Worm (Caenorhabditis elegans) whole organism, early embryonic: ENCODE measurements around the gene frl-1.

Experiments
- B0310.2 ChIP-seq: sonication (generic microtip); optimal IDR thresholded peaks from 2 replicates; lab custom pipeline; 2016; ENCODE audit warnings: mild to moderate bottlenecking, missing genetic modification characterization, missing compliant biosample characterization
- F13C5.2 ChIP-seq: sonication (generic microtip); optimal IDR thresholded peaks from 2 replicates; lab custom pipeline; 2017; ENCODE audit warnings: mild to moderate bottlenecking, missing genetic modification characterization, inconsistent platforms, missing compliant biosample characterization
- aly-1 ChIP-seq: sonication (generic microtip); optimal IDR thresholded peaks from 2 replicates; lab custom pipeline; 2016; ENCODE audit warnings: missing genetic modification characterization, missing compliant biosample characterization
- ama-1 ChIP-seq: fragments of 150-350 bp; optimal IDR thresholded peaks from 2 replicates; lab custom pipeline; 2014
- ceh-13 ChIP-seq: fragments of 200-800 bp; sonication (Bioruptor generic); optimal IDR thresholded peaks from 2 replicates; lab custom pipeline; 2018; ENCODE audit warnings: mild to moderate bottlenecking, missing genetic modification characterization, missing compliant biosample characterization
- ceh-36 ChIP-seq: sonication (generic microtip); optimal IDR thresholded peaks from 2 replicates; lab custom pipeline; 2016; ENCODE audit warnings: missing genetic modification characterization, inconsistent platforms, missing compliant biosample characterization
- ets-7 ChIP-seq: sonication (generic microtip); optimal IDR thresholded peaks from 2 replicates; lab custom pipeline; 2016; ENCODE audit warnings: missing genotype, missing genetic modification characterization, missing compliant biosample characterization
- flt-1 ChIP-seq: fragments of 200-800 bp; sonication (Bioruptor generic); IDR thresholded peaks from 2 replicates; pipeline ENCODE4 v1.3.6; 2022; ENCODE audit warnings: missing genetic modification characterization, missing compliant biosample characterization
- hmbx-1 ChIP-seq: sonication (generic microtip); optimal IDR thresholded peaks from 2 replicates; lab custom pipeline; 2016; ENCODE audit warnings: mild to moderate bottlenecking, missing genetic modification characterization, missing compliant biosample characterization
- hmg-4 ChIP-seq: fragments of 200-800 bp; sonication (Bioruptor generic); optimal IDR thresholded peaks from 2 replicates; lab custom pipeline; 2018; ENCODE audit warnings: mild to moderate bottlenecking, missing genetic modification characterization, missing compliant biosample characterization
- hnd-1 ChIP-seq: sonication (generic microtip); optimal IDR thresholded peaks from 2 replicates; lab custom pipeline; 2016; ENCODE audit warnings: missing genetic modification characterization, missing compliant biosample characterization
- pes-1 ChIP-seq: fragments of 200-800 bp; sonication (Bioruptor generic); IDR thresholded peaks from 2 replicates; pipeline ENCODE4 v1.3.6; 2022; ENCODE audit warnings: missing genetic modification reagents, missing genetic modification characterization, missing compliant biosample characterization
- scrt-1 ChIP-seq: fragments of 200-800 bp; sonication (Bioruptor generic); IDR thresholded peaks from 2 replicates; pipeline ENCODE4 v1.3.6; 2022; ENCODE audit warnings: missing genetic modification characterization, missing compliant biosample characterization
- sea-1 ChIP-seq: fragments of 200-800 bp; sonication (Bioruptor generic); conservative IDR thresholded peaks from 2 replicates; pipeline ENCODE4 v1.3.6; 2022; ENCODE audit warnings: missing genetic modification characterization, missing compliant biosample characterization
- tbx-11 ChIP-seq: fragments of 200-800 bp; sonication (Bioruptor generic); IDR thresholded peaks from 2 replicates; pipeline ENCODE4 v1.3.6; 2022; ENCODE audit warnings: missing genetic modification characterization, missing compliant biosample characterization
- tbx-37 ChIP-seq: fragments of 200-800 bp; sonication (Bioruptor generic); conservative IDR thresholded peaks from 2 replicates; pipeline ENCODE4 v1.3.6; 2022; ENCODE audit warnings: missing genetic modification reagents, missing genetic modification characterization, missing compliant biosample characterization
- tra-4 ChIP-seq: sonication (generic microtip); optimal IDR thresholded peaks from 2 replicates; lab custom pipeline; 2017; ENCODE audit warnings: missing genetic modification characterization, missing compliant biosample characterization

Gene frl-1

DNA sequence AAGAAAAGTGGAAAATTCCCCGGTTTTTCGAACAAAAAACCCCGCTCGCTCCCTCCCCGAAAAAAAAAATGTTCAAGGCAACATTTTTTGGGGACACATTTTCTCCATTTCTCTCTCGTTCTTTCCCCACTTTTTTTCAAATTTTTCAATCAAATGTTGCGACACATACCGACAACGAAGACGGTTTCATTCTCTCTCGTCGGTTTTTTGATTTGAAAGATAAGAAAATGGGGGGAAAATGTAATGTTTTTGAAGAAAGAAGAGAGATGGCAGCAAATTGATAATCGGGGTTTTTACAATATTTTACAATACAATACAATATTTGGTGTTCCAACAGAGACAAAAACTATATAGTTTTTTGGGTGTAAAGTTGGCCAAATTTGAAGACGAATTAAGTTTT is 45.5 kb downstream of the frl-1 start:
- TF ChIP-seq pes-1 (GFP tag; lab: Robert Waterston, UW) (no peak), scrt-1 (GFP tag; lab: Robert Waterston, UW) (no peak), tra-4 (no peak), hnd-1 (tag; lab: Kevin White, UChicago) (no peak), aly-1 (no peak), F13C5.2 (no peak), ceh-13 (GFP tag; lab: Kevin White, UChicago) (no peak), tbx-11 (GFP tag; lab: Robert Waterston, UW) (no peak), ceh-36 (tag; lab: Kevin White, UChicago) (no peak), sea-1 (GFP tag; lab: Robert Waterston, UW) (no peak), flt-1 (GFP tag; lab: Robert Waterston, UW) (no peak), hmg-4 (no peak), tbx-37 (GFP tag; lab: Robert Waterston, UW) (no peak), ama-1 (lab: Kevin White, UChicago) (no peak), B0310.2 (tag; lab: Kevin White, UChicago) (no peak), ets-7 (tag; lab: Kevin White, UChicago) (no peak), hmbx-1 (tag; lab: Kevin White, UChicago) (no peak)

- TF ChIP-seq tbx-37 (GFP tag; lab: Robert Waterston, UW), result no peak
- TF ChIP-seq tbx-11 (GFP tag; lab: Robert Waterston, UW), result no peak
- no peak for TF ChIP-seq tra-4
- no peak for TF ChIP-seq ceh-13 (GFP tag; lab: Kevin White, UChicago)
- no peak for TF ChIP-seq scrt-1 (GFP tag; lab: Robert Waterston, UW)
- no peak for TF ChIP-seq F13C5.2
- no peak for TF ChIP-seq pes-1 (GFP tag; lab: Robert Waterston, UW)
- no peak for TF ChIP-seq sea-1 (GFP tag; lab: Robert Waterston, UW)
- TF ChIP-seq hmg-4, result no peak
- no peak for TF ChIP-seq ama-1 (lab: Kevin White, UChicago)
These were observed 46.6 kb downstream of the frl-1 start for ce11 chrIII:2170556-2170955.

ce11 chrIII:2171892-2172591 is 48.1 kb downstream of the frl-1 start:
- TF ChIP-seq hnd-1 (tag; lab: Kevin White, UChicago) (no peak), flt-1 (GFP tag; lab: Robert Waterston, UW) (0 out of 2 replicates have a peak, but pooled peaks have one; percentile 2), ets-7 (tag; lab: Kevin White, UChicago) (no peak), tbx-11 (GFP tag; lab: Robert Waterston, UW) (no peak), aly-1 (no peak), hmbx-1 (tag; lab: Kevin White, UChicago) (no peak), F13C5.2 (peak; percentile 29), hmg-4 (peak; percentile 49), B0310.2 (tag; lab: Kevin White, UChicago) (no peak), sea-1 (GFP tag; lab: Robert Waterston, UW) (0 out of 2 replicates have a peak, but pooled peaks have one; percentile 38), ceh-36 (tag; lab: Kevin White, UChicago) (no peak), ceh-13 (GFP tag; lab: Kevin White, UChicago) (no peak), pes-1 (GFP tag; lab: Robert Waterston, UW) (no peak; the same call in 1 of the 2 replicates), ama-1 (lab: Kevin White, UChicago) (peak; percentile 95), tra-4 (no peak), tbx-37 (GFP tag; lab: Robert Waterston, UW) (no peak), scrt-1 (GFP tag; lab: Robert Waterston, UW) (0 out of 2 replicates have a peak, but pooled peaks have one; percentile 47)

DNA sequence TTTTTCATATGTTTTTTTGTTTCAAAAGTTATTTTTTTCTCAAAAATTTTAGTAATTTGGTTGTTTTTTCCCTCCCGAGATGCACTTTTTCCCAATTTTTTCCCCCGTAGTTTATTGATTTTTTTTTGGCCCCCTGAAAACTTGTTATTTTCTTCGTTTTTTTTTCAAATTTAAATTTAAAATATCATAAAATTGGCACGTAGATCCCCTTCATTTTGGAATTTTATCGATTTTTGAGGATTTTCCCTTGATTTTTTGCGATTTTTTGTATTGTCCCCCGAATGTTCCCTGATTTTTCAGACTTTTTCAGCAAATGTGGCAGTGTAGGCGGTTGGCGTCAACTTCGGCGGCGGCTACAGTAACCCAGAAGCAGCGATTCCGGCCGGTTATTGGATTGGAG is 73.8 kb downstream of the frl-1 start, which contains the start of gene C39B5.6:
Gene C39B5.6, plus strand, starts transcription at position 301 of the 400 bp plus-strand sequence.
- TF ChIP-seq B0310.2 (tag; lab: Kevin White, UChicago) (no peak), ets-7 (tag; lab: Kevin White, UChicago) (no peak), pes-1 (GFP tag; lab: Robert Waterston, UW) (no peak), tra-4 (no peak), hmbx-1 (tag; lab: Kevin White, UChicago) (no peak), tbx-37 (GFP tag; lab: Robert Waterston, UW) (no peak), ceh-13 (GFP tag; lab: Kevin White, UChicago) (no peak), F13C5.2 (no peak), flt-1 (GFP tag; lab: Robert Waterston, UW) (no peak), tbx-11 (GFP tag; lab: Robert Waterston, UW) (no peak), scrt-1 (GFP tag; lab: Robert Waterston, UW) (no peak)
